Worm (Caenorhabditis elegans): ENCODE measurements around the gene F19C6.3.

The F19C6.3 gene

ce11 chrX:10008664-10009063, at the start of gene F19C6.3:
Gene F19C6.3, minus strand, starts transcription at chrX:10008764.
- TF ChIP-seq ama-1 (optimal IDR thresholded peaks at IDR 0.05) (no peak), ceh-13 (GFP tag; optimal IDR thresholded peaks at IDR 0.05) (no peak), tbx-11 (GFP tag; IDR thresholded peaks at IDR 0.05) (no peak)

DNA sequence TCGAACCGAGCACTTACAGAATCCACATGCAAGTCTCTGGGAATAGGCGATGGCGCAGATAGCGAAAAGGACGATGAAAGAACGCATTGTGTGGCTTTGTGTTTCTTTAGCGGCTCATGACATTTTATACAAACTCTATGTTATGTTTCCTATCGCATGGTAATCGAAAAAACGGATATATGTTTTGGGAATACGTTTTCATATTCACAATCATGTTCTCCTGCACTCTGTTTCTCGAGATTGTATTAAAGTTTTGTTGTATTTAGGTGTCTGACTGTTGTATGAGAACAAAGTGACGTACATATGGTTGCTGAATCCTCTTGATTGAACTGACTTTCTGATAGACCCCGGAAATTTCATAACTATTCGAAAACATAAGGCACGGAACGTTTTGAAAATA, 49.8 kb upstream of the F19C6.3 start, which contains the start of gene ZC373.2:
ZC373.2 (minus strand) TSS at position 101 of the 400 bp plus-strand sequence.
- no peak for TF ChIP-seq ceh-36 (tag; optimal IDR thresholded peaks at IDR 0.05)
- TF ChIP-seq hmbx-1 (tag; optimal IDR thresholded peaks at IDR 0.05): no peak
- TF ChIP-seq ets-7 (tag; optimal IDR thresholded peaks at IDR 0.05): no peak
- TF ChIP-seq tra-4 (tag; optimal IDR thresholded peaks at IDR 0.05): no peak
- TF ChIP-seq F13C5.2 (tag; optimal IDR thresholded peaks at IDR 0.05): no peak
- TF ChIP-seq scrt-1 (GFP tag; IDR thresholded peaks at IDR 0.05): no peak
- no peak for TF ChIP-seq flt-1 (GFP tag; IDR thresholded peaks at IDR 0.05)

DNA sequence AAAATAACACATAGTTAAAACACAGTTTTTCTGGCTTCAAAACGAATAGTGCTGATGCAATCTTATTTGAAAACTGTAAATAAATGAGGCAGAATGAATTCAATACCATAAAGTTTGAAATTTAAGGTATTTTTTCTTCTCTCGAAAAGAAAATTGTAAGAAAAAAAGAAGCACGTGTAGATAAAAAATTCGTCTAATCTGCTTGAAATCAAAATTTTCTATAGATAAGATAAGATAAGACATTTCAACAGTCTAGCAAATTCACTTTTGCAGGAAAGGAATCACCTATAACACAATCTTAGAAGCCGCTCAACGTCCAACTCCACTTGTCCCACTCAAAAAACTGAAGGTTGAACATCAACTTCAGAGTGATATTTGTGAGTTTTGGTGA, 45.8 kb upstream of the F19C6.3 start:
- TF ChIP-seq B0310.2 (tag; optimal IDR thresholded peaks at IDR 0.05) (no peak), tbx-11 (GFP tag; IDR thresholded peaks at IDR 0.05) (no peak), hmg-4 (GFP tag; optimal IDR thresholded peaks at IDR 0.05) (no peak), pes-1 (GFP tag; IDR thresholded peaks at IDR 0.05) (no peak), ama-1 (optimal IDR thresholded peaks at IDR 0.05) (no peak), flt-1 (GFP tag; IDR thresholded peaks at IDR 0.05) (no peak), tbx-37 (GFP tag; conservative IDR thresholded peaks at IDR 0.05) (no peak), hmbx-1 (tag; optimal IDR thresholded peaks at IDR 0.05) (no peak), aly-1 (tag; optimal IDR thresholded peaks at IDR 0.05) (no peak), tra-4 (tag; optimal IDR thresholded peaks at IDR 0.05) (no peak), F13C5.2 (tag; optimal IDR thresholded peaks at IDR 0.05) (no peak), ceh-13 (GFP tag; optimal IDR thresholded peaks at IDR 0.05) (no peak), sea-1 (GFP tag; conservative IDR thresholded peaks at IDR 0.05) (no peak)

DNA sequence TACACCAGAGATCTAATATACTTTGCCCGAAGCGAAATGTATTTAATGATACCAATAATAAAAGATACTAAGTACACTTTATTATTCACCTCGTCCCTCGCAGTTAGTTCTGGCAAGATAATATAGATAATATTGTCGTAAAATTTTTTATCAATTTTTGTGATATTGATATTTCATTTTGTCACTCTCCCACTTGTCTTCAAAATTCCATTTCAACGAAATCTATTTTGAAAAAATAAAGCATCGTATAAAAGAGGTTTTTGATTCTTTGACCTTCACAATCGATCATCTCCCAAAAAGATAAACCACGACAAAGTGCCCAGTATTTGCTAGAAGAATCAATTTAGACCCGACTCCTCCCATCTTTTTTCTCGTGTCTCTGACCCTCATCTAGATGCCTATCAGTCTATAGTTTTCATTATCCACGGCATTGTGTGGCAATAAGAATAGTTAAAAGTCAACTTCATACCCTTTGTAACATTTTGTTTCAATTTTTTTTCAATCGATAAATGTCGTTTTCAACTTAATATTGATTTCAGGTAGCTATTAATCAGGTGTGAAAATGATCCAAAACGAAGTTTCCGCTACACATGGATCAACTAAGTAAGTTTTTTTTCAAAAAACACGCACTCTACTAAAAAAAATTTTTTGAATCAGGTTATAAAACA, 45.3 kb upstream of the F19C6.3 start, which contains the start of gene cbs-1:
cbs-1 (plus strand) TSS at position 534 of the 668 bp plus-strand sequence.
- TF ChIP-seq F13C5.2 (tag; optimal IDR thresholded peaks at IDR 0.05) (no peak), ets-7 (tag; optimal IDR thresholded peaks at IDR 0.05) (no peak), tbx-11 (GFP tag; IDR thresholded peaks at IDR 0.05) (no peak), hmg-4 (GFP tag; optimal IDR thresholded peaks at IDR 0.05) (no peak), hmbx-1 (tag; optimal IDR thresholded peaks at IDR 0.05) (no peak), scrt-1 (GFP tag; IDR thresholded peaks at IDR 0.05) (no peak), ama-1 (optimal IDR thresholded peaks at IDR 0.05) (no peak), aly-1 (tag; optimal IDR thresholded peaks at IDR 0.05) (no peak), tbx-37 (GFP tag; conservative IDR thresholded peaks at IDR 0.05) (no peak), ceh-36 (tag; optimal IDR thresholded peaks at IDR 0.05) (no peak), flt-1 (GFP tag; IDR thresholded peaks at IDR 0.05) (no peak), ceh-13 (GFP tag; optimal IDR thresholded peaks at IDR 0.05) (no peak), hnd-1 (tag; optimal IDR thresholded peaks at IDR 0.05) (no peak), tra-4 (tag; optimal IDR thresholded peaks at IDR 0.05) (no peak), sea-1 (GFP tag; conservative IDR thresholded peaks at IDR 0.05) (no peak), pes-1 (GFP tag; IDR thresholded peaks at IDR 0.05) (no peak), B0310.2 (tag; optimal IDR thresholded peaks at IDR 0.05) (no peak)

ce11 chrX:10051625-10052024, 43.1 kb upstream of the F19C6.3 start:
- TF ChIP-seq F13C5.2 (tag; optimal IDR thresholded peaks at IDR 0.05) (no peak), tbx-37 (GFP tag; conservative IDR thresholded peaks at IDR 0.05) (no peak), B0310.2 (tag; optimal IDR thresholded peaks at IDR 0.05) (no peak), sea-1 (GFP tag; conservative IDR thresholded peaks at IDR 0.05) (no peak)

DNA sequence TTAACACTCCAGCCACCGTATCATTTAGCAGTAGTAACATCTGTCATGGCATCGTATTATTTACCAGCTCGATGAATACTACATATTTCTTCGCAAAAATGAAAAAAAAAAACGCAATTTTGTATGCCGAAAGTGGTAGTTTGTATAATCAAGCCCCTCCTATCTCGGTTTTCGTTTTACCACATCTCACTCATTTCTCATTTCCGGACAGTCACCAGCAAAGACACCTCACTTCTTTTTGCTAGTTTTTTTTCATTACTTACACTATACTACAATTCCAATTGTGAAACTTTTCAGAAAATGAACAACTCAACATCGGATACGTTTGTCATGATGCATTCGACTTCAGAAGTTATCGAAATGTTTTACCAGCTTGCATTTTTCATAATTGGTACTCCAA, 40.6 kb upstream of the F19C6.3 start, which contains the start of gene gnrr-3:
gnrr-3 (plus strand) TSS at position 301 of the 400 bp plus-strand sequence.
- no peak for TF ChIP-seq hmg-4 (GFP tag; optimal IDR thresholded peaks at IDR 0.05)
- TF ChIP-seq sea-1 (GFP tag; conservative IDR thresholded peaks at IDR 0.05): no peak
- no peak for TF ChIP-seq scrt-1 (GFP tag; IDR thresholded peaks at IDR 0.05)
- no peak for TF ChIP-seq ceh-13 (GFP tag; optimal IDR thresholded peaks at IDR 0.05)
- TF ChIP-seq hmbx-1 (tag; optimal IDR thresholded peaks at IDR 0.05): no peak
- no peak for TF ChIP-seq ceh-36 (tag; optimal IDR thresholded peaks at IDR 0.05)
- TF ChIP-seq aly-1 (tag; optimal IDR thresholded peaks at IDR 0.05): no peak
- no peak for TF ChIP-seq flt-1 (GFP tag; IDR thresholded peaks at IDR 0.05)
- TF ChIP-seq tbx-11 (GFP tag; IDR thresholded peaks at IDR 0.05): no peak
- TF ChIP-seq ets-7 (tag; optimal IDR thresholded peaks at IDR 0.05): no peak
- no peak for TF ChIP-seq tra-4 (tag; optimal IDR thresholded peaks at IDR 0.05)
- no peak for TF ChIP-seq hnd-1 (tag; optimal IDR thresholded peaks at IDR 0.05)
- TF ChIP-seq B0310.2 (tag; optimal IDR thresholded peaks at IDR 0.05): no peak
- TF ChIP-seq tbx-37 (GFP tag; conservative IDR thresholded peaks at IDR 0.05): no peak
- no peak for TF ChIP-seq ama-1 (optimal IDR thresholded peaks at IDR 0.05)
- no peak for TF ChIP-seq pes-1 (GFP tag; IDR thresholded peaks at IDR 0.05)
- no peak for TF ChIP-seq F13C5.2 (tag; optimal IDR thresholded peaks at IDR 0.05)

DNA sequence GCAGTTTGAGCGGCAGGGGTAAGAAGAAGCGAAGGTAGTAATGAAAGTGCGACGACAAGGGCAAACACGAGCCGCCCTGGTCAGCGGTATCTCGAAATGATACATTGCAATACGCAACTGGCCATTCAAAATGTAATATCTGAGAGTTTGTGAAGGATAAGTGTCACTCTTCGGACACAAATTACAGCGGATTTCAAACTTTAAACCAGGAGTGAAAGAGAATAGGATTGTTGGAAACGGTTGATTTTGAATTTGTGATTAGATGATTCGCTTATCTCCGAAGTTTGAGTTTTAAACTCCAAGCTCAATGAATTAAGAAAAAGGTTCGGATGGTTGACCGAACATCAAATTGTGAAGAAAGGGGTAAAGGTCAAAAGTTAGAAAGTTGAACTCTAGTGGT, 38.8 kb upstream of the F19C6.3 start, which contains the start of gene ZC374.2:
ZC374.2 (minus strand) TSS at position 101 of the 400 bp plus-strand sequence.
- TF ChIP-seq hmg-4 (GFP tag; optimal IDR thresholded peaks at IDR 0.05) (no peak), tbx-37 (GFP tag; conservative IDR thresholded peaks at IDR 0.05) (no peak), hnd-1 (tag; optimal IDR thresholded peaks at IDR 0.05) (no peak), ama-1 (optimal IDR thresholded peaks at IDR 0.05) (no peak), tra-4 (tag; optimal IDR thresholded peaks at IDR 0.05) (no peak), sea-1 (GFP tag; conservative IDR thresholded peaks at IDR 0.05) (no peak), flt-1 (GFP tag; IDR thresholded peaks at IDR 0.05) (no peak), pes-1 (GFP tag; IDR thresholded peaks at IDR 0.05) (no peak), F13C5.2 (tag; optimal IDR thresholded peaks at IDR 0.05) (no peak), aly-1 (tag; optimal IDR thresholded peaks at IDR 0.05) (no peak), tbx-11 (GFP tag; IDR thresholded peaks at IDR 0.05) (no peak), scrt-1 (GFP tag; IDR thresholded peaks at IDR 0.05) (no peak), ets-7 (tag; optimal IDR thresholded peaks at IDR 0.05) (no peak), ceh-13 (GFP tag; optimal IDR thresholded peaks at IDR 0.05) (no peak), ceh-36 (tag; optimal IDR thresholded peaks at IDR 0.05) (no peak), B0310.2 (tag; optimal IDR thresholded peaks at IDR 0.05) (no peak), hmbx-1 (tag; optimal IDR thresholded peaks at IDR 0.05) (no peak)
